Worm (Caenorhabditis elegans) whole organism, young adult: ENCODE data around the gene F10G7.9.

Source experiments
- F33H1.4 ChIP-seq: fragments of 200-800 bp; sonication (Bioruptor generic); IDR thresholded peaks from 2 replicates; pipeline ENCODE4 v1.3.6; 2022; ENCODE audit warnings: missing genetic modification reagents, missing genetic modification characterization, missing compliant biosample characterization
- F49E8.2 ChIP-seq: sonication (generic microtip); optimal IDR thresholded peaks from 3 replicates; lab custom pipeline; 2017; ENCODE audit warnings: missing genetic modification characterization, mild to moderate bottlenecking, missing compliant biosample characterization, antibody characterized with exemption, moderate library complexity; ENCODE audit not compliant: insufficient read depth
- ZK185.1 ChIP-seq: sonication (generic microtip); optimal IDR thresholded peaks from 2 replicates; lab custom pipeline; 2016; ENCODE audit warnings: mild to moderate bottlenecking, missing genetic modification characterization, missing compliant biosample characterization; ENCODE audit not compliant: poor library complexity, severe bottlenecking
- ama-1 ChIP-seq, 3 experiments: fragments of 150-350 bp in 1 of 3; sonication (generic microtip) in 2 of 3; optimal IDR thresholded peaks; 2 replicates each; lab custom pipeline; 2014 to 2018; ENCODE audit warnings: missing biosample characterization in 2 of 3, missing genetic modification characterization in 2 of 3, missing genetic modification reagents in 2 of 3
- ceh-79 ChIP-seq: sonication (generic microtip); optimal IDR thresholded peaks from 2 replicates; lab custom pipeline; 2017; ENCODE audit warnings: mild to moderate bottlenecking, missing genetic modification characterization, missing compliant biosample characterization
- dox-1 ChIP-seq: fragments of 200-800 bp; sonication (Bioruptor generic); IDR thresholded peaks from 2 replicates; pipeline ENCODE4 v1.3.6; 2022; ENCODE audit warnings: missing genetic modification reagents, missing genetic modification characterization, missing compliant biosample characterization
- egrh-3 ChIP-seq: fragments of 200-800 bp; sonication (Bioruptor generic); IDR thresholded peaks from 2 replicates; pipeline ENCODE4 v1.3.6; 2022; ENCODE audit warnings: missing genetic modification reagents, missing genetic modification characterization, missing compliant biosample characterization
- fkh-3 ChIP-seq: sonication (generic microtip); optimal IDR thresholded peaks from 2 replicates; lab custom pipeline; 2016; ENCODE audit warnings: mild to moderate bottlenecking, missing genetic modification characterization, missing compliant biosample characterization
- gei-17 ChIP-seq: fragments of 200-800 bp; sonication (Bioruptor generic); optimal IDR thresholded peaks from 2 replicates; lab custom pipeline; 2018; ENCODE audit warnings: mild to moderate bottlenecking, missing genetic modification characterization, missing compliant biosample characterization
- lir-1 ChIP-seq: fragments of 200-800 bp; sonication (Bioruptor generic); conservative IDR thresholded peaks from 2 replicates; pipeline ENCODE4 v1.3.6; 2022; ENCODE audit warnings: missing genetic modification reagents, missing genetic modification characterization, missing compliant biosample characterization
- madf-8 ChIP-seq: fragments of 200-800 bp; sonication (Bioruptor generic); conservative IDR thresholded peaks from 2 replicates; pipeline ENCODE4 v1.3.6; 2022; ENCODE audit warnings: missing genetic modification reagents, missing genetic modification characterization, missing compliant biosample characterization
- snpc-4 ChIP-seq, 5 experiments: fragments of 150-350 bp in 1 of 5; sonication (generic microtip) in 4 of 5; optimal IDR thresholded peaks; 2 replicates each; lab custom pipeline; 2014 to 2018; ENCODE audit warnings: missing genetic modification characterization in 5 of 5, missing biosample characterization in 3 of 5, antibody characterized with exemption in 2 of 5, mild to moderate bottlenecking in 2 of 5, missing compliant biosample characterization in 2 of 5, missing genotype in 2 of 5, moderate library complexity in 2 of 5, missing genetic modification reagents in 1 of 5
- sptf-2 ChIP-seq: fragments of 200-800 bp; sonication (Bioruptor generic); optimal IDR thresholded peaks from 2 replicates; lab custom pipeline; 2018; ENCODE audit warnings: mild to moderate bottlenecking, missing genetic modification characterization, missing compliant biosample characterization
- unc-130 ChIP-seq: sonication (generic microtip); optimal IDR thresholded peaks from 2 replicates; lab custom pipeline; 2016; ENCODE audit warnings: missing genetic modification reagents, missing genetic modification characterization, missing compliant biosample characterization

DNA sequence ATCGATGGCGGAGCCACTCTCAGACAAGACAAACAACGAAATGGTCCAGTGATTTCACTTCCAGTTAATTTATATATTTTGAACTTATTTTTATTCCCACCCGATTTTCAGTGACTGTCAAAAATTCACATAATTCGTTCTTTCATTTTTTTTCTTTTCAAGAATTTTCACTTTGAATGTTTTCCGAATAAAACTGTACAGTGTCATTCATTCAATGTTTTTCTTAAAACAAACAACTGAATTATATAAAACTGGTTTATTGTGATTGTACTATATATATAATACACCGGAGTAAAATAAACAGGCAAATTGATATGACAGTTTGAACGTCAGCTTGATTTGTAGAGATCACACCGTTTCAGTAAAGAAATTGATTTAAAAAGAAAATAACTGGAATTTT lies 3.3 kb downstream of the F10G7.9 start:
- TF ChIP-seq F49E8.2 (peak; percentile 62), gei-17 (GFP tag; lab: Kevin White, UChicago) (no peak), F33H1.4 (GFP tag; lab: Robert Waterston, UW) (peak; percentile 36; the same call in 1 of the 2 replicates), unc-130 (GFP tag; lab: Kevin White, UChicago) (peak; percentile 66), dox-1 (no peak; the same call in 1 of the 2 replicates), ZK185.1 (tag; lab: Kevin White, UChicago) (no peak), fkh-3 (tag; lab: Kevin White, UChicago) (no peak), lir-1 (GFP tag; lab: Robert Waterston, UW) (no peak), snpc-4 (GFP tag; optimal IDR thresholded peaks at IDR 0.05; lab: Kevin White, UChicago) (no peak), snpc-4 (tag; optimal IDR thresholded peaks at IDR 0.05; lab: Kevin White, UChicago) (no peak), sptf-2 (no peak), ceh-79 (tag; lab: Kevin White, UChicago) (no peak), ama-1 (optimal IDR thresholded peaks at IDR 0.05; lab: Kevin White, UChicago) (no peak), ama-1 (GFP tag; optimal IDR thresholded peaks at IDR 0.05; lab: Kevin White, UChicago) (no peak), madf-8 (GFP tag; lab: Robert Waterston, UW) (peak; percentile 66), egrh-3 (GFP tag; lab: Robert Waterston, UW) (no peak)
